Fruit fly (Drosophila melanogaster): ENCODE results near the gene CG17717.

DNA sequence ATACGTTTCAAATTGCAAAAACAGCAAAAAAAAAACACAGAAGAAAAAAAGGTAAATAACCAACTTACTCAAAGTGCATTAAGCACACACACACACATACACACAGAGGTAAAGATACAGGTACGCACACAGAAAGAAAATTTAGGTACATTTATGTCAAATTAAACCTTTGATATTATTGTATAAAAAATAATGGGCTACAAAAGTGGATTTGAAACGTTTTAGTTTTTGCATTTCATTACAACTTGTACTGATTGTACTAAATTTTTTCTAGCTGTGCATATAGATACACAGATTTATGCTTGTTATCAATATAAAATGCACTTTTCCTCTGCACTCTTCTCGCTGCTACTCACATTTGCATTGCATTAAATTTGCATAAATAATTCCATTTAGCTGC is 28.3 kb downstream of the CG17717 start:
- TF ChIP-seq pan (optimal IDR thresholded peaks at IDR 0.05) (no peak), usp (GFP tag; optimal IDR thresholded peaks at IDR 0.05) (no peak), Dll (optimal IDR thresholded peaks at IDR 0.05) (no peak), CG8478 (optimal IDR thresholded peaks at IDR 0.05) (no peak), psq (optimal IDR thresholded peaks at IDR 0.05) (no peak), EcR (GFP tag; optimal IDR thresholded peaks at IDR 0.05) (no peak)
